Fruit fly (Drosophila melanogaster) whole organism, embryonic: Measurements from ENCODE around the gene mtTFB2.

Experiments
- Awh ChIP-seq: fragments of 200-800 bp; sonication (Bioruptor generic); IDR thresholded peaks from 2 replicates; pipeline ENCODE4, ENCODE4 v1.3.6; 2022; ENCODE audit warnings: missing biosample characterization, missing genetic modification characterization
- CG10462 ChIP-seq: fragments of 200-800 bp; sonication (Bioruptor generic); optimal IDR thresholded peaks from 2 replicates; lab custom pipeline; 2016; ENCODE audit warnings: missing biosample characterization, missing genetic modification characterization
- CG10543 ChIP-seq: fragments of 200-800 bp; sonication (Bioruptor generic); optimal IDR thresholded peaks from 3 replicates; lab custom pipeline; 2017; ENCODE audit warnings: missing biosample characterization, mild to moderate bottlenecking, missing genetic modification characterization, moderate library complexity
- CG11085 ChIP-seq: fragments of 200-800 bp; sonication (Bioruptor generic); IDR thresholded peaks from 2 replicates; pipeline ENCODE4 v1.3.6; 2022; ENCODE audit warnings: missing biosample characterization, missing genetic modification characterization
- CG11247 ChIP-seq: fragments of 200-800 bp; sonication (Bioruptor generic); IDR thresholded peaks from 2 replicates; pipeline ENCODE4 v1.3.6; 2022; ENCODE audit warnings: missing biosample characterization, missing genetic modification characterization
- CG11398 ChIP-seq: fragments of 200-800 bp; sonication (Bioruptor generic); optimal IDR thresholded peaks from 2 replicates; lab custom pipeline; 2016; ENCODE audit warnings: missing biosample characterization, missing genetic modification characterization
- CG11560 ChIP-seq: fragments of 200-800 bp; sonication (Bioruptor generic); IDR thresholded peaks from 3 replicates; pipeline ENCODE4 v1.3.6; 2022; ENCODE audit warnings: missing biosample characterization, missing genetic modification characterization
- CG11695 ChIP-seq: fragments of 200-800 bp; sonication (Bioruptor generic); IDR thresholded peaks from 3 replicates; pipeline ENCODE4 v1.3.6; 2022; ENCODE audit warnings: missing biosample characterization, missing genetic modification characterization
- CG12071 ChIP-seq: fragments of 200-800 bp; sonication (Bioruptor generic); optimal IDR thresholded peaks from 3 replicates; lab custom pipeline; 2018; ENCODE audit warnings: missing biosample characterization, mild to moderate bottlenecking, missing genetic modification characterization
- CG12769 ChIP-seq: fragments of 200-800 bp; sonication (Bioruptor generic); optimal IDR thresholded peaks from 2 replicates; lab custom pipeline; 2019; ENCODE audit warnings: missing biosample characterization, mild to moderate bottlenecking, missing genetic modification characterization, moderate library complexity
- CG13123 ChIP-seq: fragments of 200-800 bp; sonication (Bioruptor generic); optimal IDR thresholded peaks from 2 replicates; lab custom pipeline; 2016; ENCODE audit warnings: missing biosample characterization, missing genetic modification characterization
- CG13287 ChIP-seq: fragments of 200-800 bp; sonication (Bioruptor generic); IDR thresholded peaks from 2 replicates; pipeline ENCODE4 v1.3.6; 2022; ENCODE audit warnings: missing biosample characterization, missing genetic modification characterization; ENCODE audit not compliant: partially characterized antibody
- CG13775 ChIP-seq: fragments of 200-800 bp; sonication (Bioruptor generic); optimal IDR thresholded peaks from 3 replicates; lab custom pipeline; 2017; ENCODE audit warnings: missing biosample characterization, mild to moderate bottlenecking, missing genetic modification characterization
- CG14050 ChIP-seq: fragments of 200-800 bp; sonication (Bioruptor generic); IDR thresholded peaks from 3 replicates; pipeline ENCODE4 v1.3.6; 2022; ENCODE audit warnings: missing biosample characterization, missing genetic modification characterization
- CG15073 ChIP-seq: fragments of 200-800 bp; sonication (Bioruptor generic); optimal IDR thresholded peaks from 2 replicates; lab custom pipeline; 2016; ENCODE audit warnings: missing biosample characterization, missing genetic modification characterization
- CG15479 ChIP-seq: fragments of 200-800 bp; sonication (Bioruptor generic); optimal IDR thresholded peaks from 3 replicates; lab custom pipeline; 2019; ENCODE audit warnings: missing biosample characterization, mild to moderate bottlenecking, missing genetic modification characterization, moderate library complexity
- CG17568 ChIP-seq: fragments of 200-800 bp; sonication (Bioruptor generic); optimal IDR thresholded peaks from 2 replicates; lab custom pipeline; 2018; ENCODE audit warnings: missing biosample characterization, mild to moderate bottlenecking, missing genetic modification characterization, moderate library complexity
- CG17802 ChIP-seq: fragments of 200-800 bp; sonication (Bioruptor generic); optimal IDR thresholded peaks from 2 replicates; lab custom pipeline; 2018; ENCODE audit warnings: missing biosample characterization, mild to moderate bottlenecking, missing genetic modification characterization, moderate library complexity
- CG2120 ChIP-seq: fragments of 200-800 bp; sonication (Bioruptor generic); optimal IDR thresholded peaks from 3 replicates; lab custom pipeline; 2016; ENCODE audit warnings: missing biosample characterization, missing genetic modification characterization
- CG2202 ChIP-seq: fragments of 200-800 bp; sonication (Bioruptor generic); optimal IDR thresholded peaks from 2 replicates; lab custom pipeline; 2018; ENCODE audit warnings: missing biosample characterization, mild to moderate bottlenecking, missing genetic modification characterization
- CG33213 ChIP-seq: fragments of 200-800 bp; sonication (Bioruptor generic); optimal IDR thresholded peaks from 3 replicates; lab custom pipeline; 2016; ENCODE audit warnings: missing biosample characterization, missing genetic modification characterization
- CG33557 ChIP-seq: fragments of 200-800 bp; sonication (Bioruptor generic); optimal IDR thresholded peaks from 2 replicates; lab custom pipeline; 2019; ENCODE audit warnings: missing biosample characterization, mild to moderate bottlenecking, missing genetic modification characterization, moderate library complexity
- CG6683 ChIP-seq: fragments of 200-800 bp; sonication (Bioruptor generic); optimal IDR thresholded peaks from 2 replicates; lab custom pipeline; 2017; ENCODE audit warnings: missing biosample characterization, mild to moderate bottlenecking, missing genetic modification characterization, missing genetic modification reagents
- CG7928 ChIP-seq: fragments of 200-800 bp; sonication (Bioruptor generic); optimal IDR thresholded peaks from 2 replicates; lab custom pipeline; 2017; ENCODE audit warnings: missing biosample characterization, mild to moderate bottlenecking, missing genetic modification characterization
- CG8944 ChIP-seq: fragments of 200-800 bp; sonication (Bioruptor generic); optimal IDR thresholded peaks from 3 replicates; lab custom pipeline; 2016; ENCODE audit warnings: missing biosample characterization, missing genetic modification characterization
- CG9215 ChIP-seq: fragments of 200-800 bp; sonication (Bioruptor generic); IDR thresholded peaks from 2 replicates; pipeline ENCODE4 v1.3.6; 2022; ENCODE audit warnings: missing biosample characterization, missing genetic modification characterization
- D19A ChIP-seq: fragments of 200-800 bp; optimal IDR thresholded peaks from 3 replicates; lab custom pipeline; 2019; ENCODE audit warnings: missing biosample characterization, mild to moderate bottlenecking, missing genetic modification characterization, moderate library complexity
- Fer3 ChIP-seq: fragments of 200-800 bp; sonication (Bioruptor generic); optimal IDR thresholded peaks from 2 replicates; lab custom pipeline; 2018; ENCODE audit warnings: missing biosample characterization, mild to moderate bottlenecking, missing genetic modification characterization, moderate library complexity
- Hmx ChIP-seq: fragments of 200-800 bp; sonication (Bioruptor generic); optimal IDR thresholded peaks from 2 replicates; lab custom pipeline; 2016; ENCODE audit warnings: missing biosample characterization, missing genetic modification characterization
- Nf-YC ChIP-seq: fragments of 200-800 bp; optimal IDR thresholded peaks from 3 replicates; lab custom pipeline; 2019; ENCODE audit warnings: missing biosample characterization, mild to moderate bottlenecking, missing genetic modification characterization, moderate library complexity
- Optix ChIP-seq: fragments of 200-800 bp; sonication (Bioruptor generic); IDR thresholded peaks from 3 replicates; pipeline ENCODE4 v1.3.6; 2022; ENCODE audit warnings: missing biosample characterization, missing genetic modification characterization
- Poxn ChIP-seq: fragments of 200-800 bp; sonication (Bioruptor generic); IDR thresholded peaks from 2 replicates; pipeline ENCODE4 v1.3.6; 2022; ENCODE audit warnings: missing biosample characterization, missing genetic modification characterization
- Six4 ChIP-seq: fragments of 200-800 bp; sonication (Bioruptor generic); optimal IDR thresholded peaks from 2 replicates; lab custom pipeline; 2016; ENCODE audit warnings: missing biosample characterization, missing genetic modification characterization
- Xbp1 ChIP-seq: fragments of 200-800 bp; sonication (Bioruptor generic); optimal IDR thresholded peaks from 3 replicates; lab custom pipeline; 2016; ENCODE audit warnings: missing biosample characterization, mild to moderate bottlenecking, missing genetic modification characterization
- amos ChIP-seq: fragments of 200-800 bp; sonication (Bioruptor generic); IDR thresholded peaks from 2 replicates; pipeline ENCODE4 v1.3.6; 2022; ENCODE audit warnings: missing biosample characterization, missing genetic modification characterization; ENCODE audit not compliant: partially characterized antibody
- ash1 ChIP-seq: fragments of 200-800 bp; sonication (Bioruptor generic); optimal IDR thresholded peaks from 2 replicates; lab custom pipeline; 2018; ENCODE audit warnings: missing biosample characterization, mild to moderate bottlenecking, missing genetic modification characterization
- crc ChIP-seq: fragments of 200-800 bp; sonication (Bioruptor generic); optimal IDR thresholded peaks from 2 replicates; lab custom pipeline; 2016; ENCODE audit warnings: missing biosample characterization, missing genetic modification characterization
- exex ChIP-seq: fragments of 200-800 bp; sonication (Bioruptor generic); optimal IDR thresholded peaks from 4 replicates; lab custom pipeline; 2018; ENCODE audit warnings: missing biosample characterization, mild to moderate bottlenecking, missing genetic modification characterization, moderate library complexity
- ftz-f1 ChIP-seq: fragments of 200-800 bp; sonication (Bioruptor generic); optimal IDR thresholded peaks from 2 replicates; lab custom pipeline; 2016; ENCODE audit warnings: missing biosample characterization, missing genetic modification characterization
- lab ChIP-seq: fragments of 200-800 bp; sonication (Bioruptor generic); optimal IDR thresholded peaks from 3 replicates; lab custom pipeline; 2017; ENCODE audit warnings: missing biosample characterization, missing genetic modification characterization, mild to moderate bottlenecking, moderate library complexity, missing genetic modification reagents
- lmd ChIP-seq: fragments of 200-800 bp; sonication (Bioruptor generic); IDR thresholded peaks from 2 replicates; pipeline ENCODE4 v1.3.6; 2022; ENCODE audit warnings: missing biosample characterization, missing genetic modification characterization
- lola ChIP-seq, 3 experiments: fragments of >200 bp in 2 of 3; fragments of 200-800 bp in 1 of 3; sonication (Bioruptor generic) in 1 of 3; optimal IDR thresholded peaks; 2 replicates each; lab custom pipeline; 2017 to 2019; ENCODE audit warnings: missing biosample characterization in 3 of 3, missing genetic modification characterization in 3 of 3, mild to moderate bottlenecking in 1 of 3, moderate library complexity in 1 of 3
- nerfin-1 ChIP-seq: fragments of 200-800 bp; sonication (Bioruptor generic); optimal IDR thresholded peaks from 3 replicates; lab custom pipeline; 2019; ENCODE audit warnings: missing biosample characterization, mild to moderate bottlenecking, missing genetic modification characterization, moderate library complexity
- nom ChIP-seq: fragments of 200-800 bp; sonication (Bioruptor generic); optimal IDR thresholded peaks from 2 replicates; lab custom pipeline; 2017; ENCODE audit warnings: missing biosample characterization, missing genetic modification characterization, mild to moderate bottlenecking, moderate library complexity, missing genetic modification reagents
- pum ChIP-seq: fragments of 200-800 bp; sonication (Bioruptor generic); optimal IDR thresholded peaks from 2 replicates; lab custom pipeline; 2016; ENCODE audit warnings: missing biosample characterization, missing genetic modification characterization
- sens-2 ChIP-seq: fragments of 200-800 bp; sonication (Bioruptor generic); IDR thresholded peaks from 2 replicates; pipeline ENCODE4 v1.3.6; 2022; ENCODE audit warnings: missing biosample characterization, missing genetic modification characterization
- sima ChIP-seq: fragments of 200-800 bp; sonication (Bioruptor generic); optimal IDR thresholded peaks from 2 replicates; lab custom pipeline; 2016; ENCODE audit warnings: missing biosample characterization, missing genetic modification characterization
- tll ChIP-seq, 2 experiments: fragments of 200-800 bp in 1 of 2; fragments of >200 bp in 1 of 2; sonication (Bioruptor generic) in 1 of 2; optimal IDR thresholded peaks; 2 replicates each; lab custom pipeline; 2017 to 2019; ENCODE audit warnings: missing biosample characterization in 2 of 2, missing genetic modification characterization in 2 of 2, mild to moderate bottlenecking in 1 of 2, moderate library complexity in 1 of 2
- unpg ChIP-seq: fragments of 200-800 bp; sonication (Bioruptor generic); optimal IDR thresholded peaks from 3 replicates; lab custom pipeline; 2018; ENCODE audit warnings: missing biosample characterization, mild to moderate bottlenecking, missing genetic modification characterization, moderate library complexity
- wdn ChIP-seq: fragments of 200-800 bp; sonication (Bioruptor generic); IDR thresholded peaks from 2 replicates; pipeline ENCODE4 v1.3.6; 2022; ENCODE audit warnings: missing biosample characterization, missing genetic modification characterization
- zfh2 ChIP-seq: fragments of 200-800 bp; sonication (Bioruptor generic); optimal IDR thresholded peaks from 2 replicates; lab custom pipeline; 2016; ENCODE audit warnings: missing biosample characterization, missing genetic modification characterization

Gene mtTFB2

dm6 chr3R:10089171-10089664 is 43.8 kb downstream of the mtTFB2 start (continued):
- TF ChIP-seq nom (GFP tag; lab: Kevin White, UChicago), result peak; percentile 25
- no peak; the same call in 2 of the 3 replicates for TF ChIP-seq CG11695 (GFP tag; lab: Robert Waterston, UW)
- no peak for TF ChIP-seq CG17802 (tag; lab: Kevin White, UChicago)
- TF ChIP-seq CG10543 (GFP tag; lab: Kevin White, UChicago), result no peak
- no peak for TF ChIP-seq pum
- no peak for TF ChIP-seq CG15073 (GFP tag; lab: Kevin White, UChicago)
- peak; percentile 71 for TF ChIP-seq CG13287 (GFP tag; lab: Robert Waterston, UW)
- no peak for TF ChIP-seq CG7928 (GFP tag; lab: Kevin White, UChicago)
- TF ChIP-seq lola (GFP tag; optimal IDR thresholded peaks at IDR 0.05; lab: Kevin White, UChicago), result no peak
- no peak for TF ChIP-seq Hmx (GFP tag; lab: Kevin White, UChicago)
- TF ChIP-seq sens-2, result no peak
- peak; percentile 32 for TF ChIP-seq Nf-YC (tag; lab: Kevin White, UChicago)
- no peak for TF ChIP-seq nerfin-1 (tag; lab: Kevin White, UChicago)
- no peak for TF ChIP-seq CG15479 (GFP tag; lab: Kevin White, UChicago)
- no peak for TF ChIP-seq exex (tag; lab: Kevin White, UChicago)
- no peak for TF ChIP-seq Xbp1 (GFP tag; lab: Kevin White, UChicago)
- TF ChIP-seq tll (GFP tag; optimal IDR thresholded peaks at IDR 0.05; lab: Kevin White, UChicago), result no peak
- TF ChIP-seq unpg (GFP tag; lab: Kevin White, UChicago), result no peak
- TF ChIP-seq CG2120 (GFP tag; lab: Kevin White, UChicago), result no peak
- TF ChIP-seq CG33213 (GFP tag; lab: Kevin White, UChicago), result no peak
- TF ChIP-seq CG11398 (GFP tag; lab: Kevin White, UChicago), result no peak
- TF ChIP-seq Optix, result no peak
- TF ChIP-seq CG10462 (GFP tag; lab: Kevin White, UChicago), result no peak
- no peak for TF ChIP-seq lab (GFP tag; lab: Kevin White, UChicago)
- no peak for TF ChIP-seq CG13123 (GFP tag; lab: Kevin White, UChicago)
- TF ChIP-seq sima (GFP tag; lab: Kevin White, UChicago), result no peak
- TF ChIP-seq lmd, result no peak
- TF ChIP-seq Six4 (GFP tag; lab: Kevin White, UChicago), result no peak
- no peak for TF ChIP-seq D19A
- TF ChIP-seq CG17568 (GFP tag; lab: Kevin White, UChicago), result no peak
- TF ChIP-seq CG11085 (GFP tag; lab: Robert Waterston, UW), result no peak
- peak; percentile 96 for TF ChIP-seq ftz-f1 (GFP tag; lab: Kevin White, UChicago)
- TF ChIP-seq CG9215 (GFP tag; lab: Robert Waterston, UW), result no peak
- no peak for TF ChIP-seq CG33557
- TF ChIP-seq zfh2 (GFP tag; lab: Kevin White, UChicago), result no peak
- no peak for TF ChIP-seq CG11247 (GFP tag; lab: Robert Waterston, UW)
- TF ChIP-seq CG6683, result no peak
- no peak for TF ChIP-seq Poxn (GFP tag; lab: Robert Waterston, UW)
- no peak for TF ChIP-seq Fer3 (tag; lab: Kevin White, UChicago)
- TF ChIP-seq CG13775 (GFP tag; lab: Kevin White, UChicago), result no peak
- no peak for TF ChIP-seq CG8944 (GFP tag; lab: Kevin White, UChicago)
- peak; percentile 17 for TF ChIP-seq CG12769 (tag; lab: Kevin White, UChicago)
- TF ChIP-seq CG2202 (tag; lab: Kevin White, UChicago), result no peak
- TF ChIP-seq CG14050 (GFP tag; lab: Robert Waterston, UW), result no peak
- no peak for TF ChIP-seq crc (GFP tag; lab: Kevin White, UChicago)
- no peak for TF ChIP-seq amos (GFP tag; lab: Robert Waterston, UW)
- no peak for TF ChIP-seq CG12071 (GFP tag; lab: Kevin White, UChicago)
- TF ChIP-seq CG11560 (tag; lab: Robert Waterston, UW), result no peak
- no peak for TF ChIP-seq Awh
- no peak for TF ChIP-seq wdn
- TF ChIP-seq ash1 (GFP tag; lab: Kevin White, UChicago), result no peak
